Fruit fly (Drosophila melanogaster) whole organism, embryonic: ENCODE measurements around the gene r-cup.

Experiments used
- Abd-B ChIP-seq: fragments of 200-800 bp; sonication (Bioruptor generic); optimal IDR thresholded peaks from 2 replicates; lab custom pipeline; 2018; ENCODE audit warnings: missing biosample characterization, mild to moderate bottlenecking, missing genetic modification characterization, moderate library complexity
- BtbVII ChIP-seq: fragments of 200-800 bp; sonication (Bioruptor generic); optimal IDR thresholded peaks from 3 replicates; lab custom pipeline; 2017; ENCODE audit warnings: missing biosample characterization, mild to moderate bottlenecking, missing genetic modification characterization
- CG10274 ChIP-seq: fragments of 200-800 bp; sonication (Bioruptor generic); optimal IDR thresholded peaks from 3 replicates; lab custom pipeline; 2017; ENCODE audit warnings: missing biosample characterization, mild to moderate bottlenecking, missing genetic modification characterization
- CG11247 ChIP-seq: fragments of 200-800 bp; sonication (Bioruptor generic); IDR thresholded peaks from 2 replicates; pipeline ENCODE4 v1.3.6; 2022; ENCODE audit warnings: missing biosample characterization, missing genetic modification characterization
- CG13775 ChIP-seq: fragments of 200-800 bp; sonication (Bioruptor generic); optimal IDR thresholded peaks from 3 replicates; lab custom pipeline; 2017; ENCODE audit warnings: missing biosample characterization, mild to moderate bottlenecking, missing genetic modification characterization
- CG15269 ChIP-seq: fragments of 200-800 bp; sonication (Bioruptor generic); optimal IDR thresholded peaks from 2 replicates; lab custom pipeline; 2018; ENCODE audit warnings: missing biosample characterization, mild to moderate bottlenecking, missing genetic modification characterization, moderate library complexity
- CG1647 ChIP-seq: fragments of 200-800 bp; sonication (Bioruptor generic); optimal IDR thresholded peaks from 3 replicates; lab custom pipeline; 2016; ENCODE audit warnings: missing biosample characterization, missing genetic modification characterization
- CG17802 ChIP-seq: fragments of 200-800 bp; sonication (Bioruptor generic); optimal IDR thresholded peaks from 2 replicates; lab custom pipeline; 2018; ENCODE audit warnings: missing biosample characterization, mild to moderate bottlenecking, missing genetic modification characterization, moderate library complexity
- CG17912 ChIP-seq: fragments of 200-800 bp; sonication (Bioruptor generic); optimal IDR thresholded peaks from 2 replicates; lab custom pipeline; 2018; ENCODE audit warnings: missing biosample characterization, mild to moderate bottlenecking, missing genetic modification characterization
- CG32532 ChIP-seq: fragments of 200-800 bp; sonication (Bioruptor generic); IDR thresholded peaks from 2 replicates; pipeline ENCODE4 v1.3.6; 2022; ENCODE audit warnings: missing biosample characterization, missing genetic modification characterization
- CG4617 ChIP-seq: fragments of 200-800 bp; sonication (Bioruptor generic); optimal IDR thresholded peaks from 3 replicates; lab custom pipeline; 2016; ENCODE audit warnings: missing biosample characterization, missing genetic modification characterization, borderline replicate concordance
- CG6765 ChIP-seq: fragments of 200-800 bp; sonication (Bioruptor generic); optimal IDR thresholded peaks from 3 replicates; lab custom pipeline; 2017; ENCODE audit warnings: missing biosample characterization, mild to moderate bottlenecking, missing genetic modification characterization
- CG6813 ChIP-seq: fragments of 200-800 bp; sonication (Bioruptor generic); optimal IDR thresholded peaks from 2 replicates; lab custom pipeline; 2017; ENCODE audit warnings: missing biosample characterization, missing genetic modification characterization, mild to moderate bottlenecking, moderate library complexity, missing genetic modification reagents
- CG7786 ChIP-seq: fragments of 200-800 bp; sonication (Bioruptor generic); optimal IDR thresholded peaks from 2 replicates; lab custom pipeline; 2016; ENCODE audit warnings: missing biosample characterization, missing genetic modification characterization
- CG7928 ChIP-seq: fragments of 200-800 bp; sonication (Bioruptor generic); optimal IDR thresholded peaks from 2 replicates; lab custom pipeline; 2017; ENCODE audit warnings: missing biosample characterization, mild to moderate bottlenecking, missing genetic modification characterization
- CG8478 ChIP-seq: fragments of >200 bp; optimal IDR thresholded peaks from 2 replicates; lab custom pipeline; 2018
- CG9215 ChIP-seq: fragments of 200-800 bp; sonication (Bioruptor generic); IDR thresholded peaks from 2 replicates; pipeline ENCODE4 v1.3.6; 2022; ENCODE audit warnings: missing biosample characterization, missing genetic modification characterization
- CG9876 ChIP-seq: fragments of 200-800 bp; sonication (Bioruptor generic); optimal IDR thresholded peaks from 2 replicates; lab custom pipeline; 2016; ENCODE audit warnings: missing biosample characterization, missing genetic modification characterization
- Chrac-16 ChIP-seq: fragments of 200-800 bp; sonication (Bioruptor generic); optimal IDR thresholded peaks from 3 replicates; lab custom pipeline; 2016; ENCODE audit warnings: missing biosample characterization, missing genetic modification characterization
- CoRest ChIP-seq: fragments of 200-800 bp; sonication (Bioruptor generic); optimal IDR thresholded peaks from 3 replicates; lab custom pipeline; 2018; ENCODE audit warnings: missing biosample characterization, mild to moderate bottlenecking, missing genetic modification characterization, moderate library complexity
- HHEX ChIP-seq: fragments of 200-800 bp; sonication (Bioruptor generic); optimal IDR thresholded peaks from 3 replicates; lab custom pipeline; 2017; ENCODE audit warnings: missing biosample characterization, mild to moderate bottlenecking, missing genetic modification characterization, missing genetic modification reagents
- Hmr ChIP-seq: fragments of 200-800 bp; sonication (Bioruptor generic); optimal IDR thresholded peaks from 3 replicates; lab custom pipeline; 2017; ENCODE audit warnings: mild to moderate bottlenecking, missing biosample characterization, missing genetic modification reagents, missing genetic modification characterization
- Hr78 ChIP-seq, 2 experiments: fragments of 200-800 bp in 1 of 2; fragments of >200 bp in 1 of 2; sonication (Bioruptor generic) in 1 of 2; optimal IDR thresholded peaks; 2 replicates each; lab custom pipeline; 2017 to 2019; ENCODE audit warnings: missing biosample characterization in 2 of 2, missing genetic modification characterization in 2 of 2, mild to moderate bottlenecking in 1 of 2, moderate library complexity in 1 of 2
- Lim3 ChIP-seq: fragments of 200-800 bp; sonication (Bioruptor generic); IDR thresholded peaks from 2 replicates; pipeline ENCODE4 v1.3.6; 2022; ENCODE audit warnings: missing biosample characterization, missing genetic modification characterization
- MBD-R2 ChIP-seq: fragments of 200-800 bp; sonication (Bioruptor generic); IDR thresholded peaks from 2 replicates; pipeline ENCODE4 v1.3.6; 2022; ENCODE audit warnings: missing biosample characterization, missing genetic modification characterization
- Myb ChIP-seq: fragments of 200-800 bp; sonication (Bioruptor generic); optimal IDR thresholded peaks from 2 replicates; lab custom pipeline; 2016; ENCODE audit warnings: missing biosample characterization, missing genetic modification characterization
- NfI ChIP-seq: fragments of 200-800 bp; sonication (Bioruptor generic); optimal IDR thresholded peaks from 3 replicates; lab custom pipeline; 2018; ENCODE audit warnings: missing biosample characterization, mild to moderate bottlenecking, missing genetic modification characterization, moderate library complexity
- ac ChIP-seq: fragments of 200-800 bp; sonication (Bioruptor generic); optimal IDR thresholded peaks from 3 replicates; lab custom pipeline; 2017; ENCODE audit warnings: missing biosample characterization, mild to moderate bottlenecking, missing genetic modification characterization
- amos ChIP-seq: fragments of 200-800 bp; sonication (Bioruptor generic); IDR thresholded peaks from 2 replicates; pipeline ENCODE4 v1.3.6; 2022; ENCODE audit warnings: missing biosample characterization, missing genetic modification characterization; ENCODE audit not compliant: partially characterized antibody
- disco-r ChIP-seq: fragments of 200-800 bp; sonication (Bioruptor generic); optimal IDR thresholded peaks from 2 replicates; lab custom pipeline; 2016; ENCODE audit warnings: missing biosample characterization, missing genetic modification characterization
- en ChIP-seq: fragments of 200-800 bp; sonication (Bioruptor generic); optimal IDR thresholded peaks from 2 replicates; lab custom pipeline; 2016; ENCODE audit warnings: missing biosample characterization, missing genetic modification characterization
- fd64A ChIP-seq: fragments of 200-800 bp; sonication (Bioruptor generic); optimal IDR thresholded peaks from 3 replicates; lab custom pipeline; 2018; ENCODE audit warnings: missing biosample characterization, mild to moderate bottlenecking, missing genetic modification characterization
- fru ChIP-seq: fragments of >200 bp; optimal IDR thresholded peaks from 2 replicates; lab custom pipeline; 2017
- gcm ChIP-seq: fragments of 200-800 bp; sonication (Bioruptor generic); optimal IDR thresholded peaks from 2 replicates; lab custom pipeline; 2019; ENCODE audit warnings: missing biosample characterization, mild to moderate bottlenecking, missing genetic modification characterization, moderate library complexity
- jumu ChIP-seq: fragments of 200-800 bp; sonication (Bioruptor generic); optimal IDR thresholded peaks from 3 replicates; lab custom pipeline; 2016; ENCODE audit warnings: missing biosample characterization, missing genetic modification characterization
- mirr ChIP-seq: fragments of 200-800 bp; sonication (Bioruptor generic); optimal IDR thresholded peaks from 3 replicates; lab custom pipeline; 2018; ENCODE audit warnings: missing biosample characterization, mild to moderate bottlenecking, missing genetic modification characterization
- pum ChIP-seq: fragments of 200-800 bp; sonication (Bioruptor generic); optimal IDR thresholded peaks from 2 replicates; lab custom pipeline; 2016; ENCODE audit warnings: missing biosample characterization, missing genetic modification characterization
- pzg ChIP-seq: fragments of 200-800 bp; sonication (Bioruptor generic); optimal IDR thresholded peaks from 3 replicates; lab custom pipeline; 2018; ENCODE audit warnings: missing biosample characterization, mild to moderate bottlenecking, missing genetic modification characterization, moderate library complexity
- seq ChIP-seq: fragments of 200-800 bp; sonication (Bioruptor generic); IDR thresholded peaks from 2 replicates; pipeline ENCODE4 v1.3.6; 2022; ENCODE audit warnings: missing biosample characterization, missing genetic modification characterization
- sim ChIP-seq: fragments of 200-800 bp; sonication (Bioruptor generic); IDR thresholded peaks from 2 replicates; pipeline ENCODE4 v1.3.6; 2022; ENCODE audit warnings: missing biosample characterization, missing genetic modification characterization
- slp2 ChIP-seq: fragments of 200-800 bp; sonication (Bioruptor generic); optimal IDR thresholded peaks from 2 replicates; lab custom pipeline; 2016; ENCODE audit warnings: missing biosample characterization, missing genetic modification characterization
- tll ChIP-seq, 2 experiments: fragments of 200-800 bp in 1 of 2; fragments of >200 bp in 1 of 2; sonication (Bioruptor generic) in 1 of 2; optimal IDR thresholded peaks; 2 replicates each; lab custom pipeline; 2017 to 2019; ENCODE audit warnings: missing biosample characterization in 2 of 2, missing genetic modification characterization in 2 of 2, mild to moderate bottlenecking in 1 of 2, moderate library complexity in 1 of 2
- trem ChIP-seq: fragments of 200-800 bp; optimal IDR thresholded peaks from 3 replicates; lab custom pipeline; 2019; ENCODE audit warnings: missing biosample characterization, mild to moderate bottlenecking, missing genetic modification characterization, moderate library complexity
- unc-4 ChIP-seq: fragments of 200-800 bp; sonication (Bioruptor generic); IDR thresholded peaks from 2 replicates; pipeline ENCODE4 v1.3.6; 2022; ENCODE audit warnings: missing biosample characterization, missing genetic modification characterization; ENCODE audit not compliant: partially characterized antibody
- vnd ChIP-seq: fragments of 200-800 bp; sonication (Bioruptor generic); IDR thresholded peaks from 3 replicates; pipeline ENCODE4 v1.3.6; 2022; ENCODE audit warnings: missing biosample characterization, missing genetic modification characterization; ENCODE audit not compliant: partially characterized antibody
- wdn ChIP-seq: fragments of 200-800 bp; sonication (Bioruptor generic); IDR thresholded peaks from 2 replicates; pipeline ENCODE4 v1.3.6; 2022; ENCODE audit warnings: missing biosample characterization, missing genetic modification characterization
- yki ChIP-seq: fragments of >200 bp; optimal IDR thresholded peaks from 3 replicates; lab custom pipeline; 2018
- zen2 ChIP-seq: fragments of 200-800 bp; sonication (Bioruptor generic); IDR thresholded peaks from 3 replicates; pipeline ENCODE4 v1.3.6; 2022; ENCODE audit warnings: missing biosample characterization, missing genetic modification characterization; ENCODE audit not compliant: partially characterized antibody
- zfh1 ChIP-seq: fragments of 200-800 bp; sonication (Bioruptor generic); IDR thresholded peaks from 3 replicates; pipeline ENCODE4 v1.3.6; 2022; ENCODE audit warnings: missing biosample characterization, missing genetic modification characterization

The r-cup gene

dm6 chrX:21053849-21054581 is 28.3 kb upstream of the r-cup start, which contains the start of the genes Stt3A and bves (continued):
- TF ChIP-seq CG6765 (GFP tag; lab: Kevin White, UChicago) (peak; percentile 98), Lim3 (GFP tag; lab: Robert Waterston, UW) (peak; percentile 79), trem (tag; lab: Kevin White, UChicago) (peak; percentile 96), CG15269 (peak; percentile 99), CG1647 (GFP tag; lab: Kevin White, UChicago) (peak; percentile 97), jumu (peak; percentile 98), CG8478 (lab: Kevin White, UChicago) (no peak), pum (peak; percentile 98), tll (GFP tag; optimal IDR thresholded peaks at IDR 0.05; lab: Kevin White, UChicago) (no peak), yki (lab: Kevin White, UChicago) (no peak), CoRest (tag; lab: Kevin White, UChicago) (peak; percentile 98), slp2 (peak; percentile 95), Hr78 (GFP tag; optimal IDR thresholded peaks at IDR 0.05; lab: Kevin White, UChicago) (peak in 1 of 2 experiments; percentile 92), en (GFP tag; lab: Kevin White, UChicago) (peak; percentile 98), CG7928 (peak; percentile 78), MBD-R2 (GFP tag; lab: Robert Waterston, UW) (peak; percentile 94), gcm (GFP tag; lab: Kevin White, UChicago) (peak; percentile 99), zen2 (GFP tag; lab: Robert Waterston, UW) (peak; percentile 42; the same call in 1 of the 3 replicates), pzg (GFP tag; lab: Kevin White, UChicago) (peak; percentile 39), fru (lab: Kevin White, UChicago) (no peak), HHEX (GFP tag; lab: Kevin White, UChicago) (peak; percentile 98), Abd-B (GFP tag; lab: Kevin White, UChicago) (peak; percentile 94), CG17802 (tag; lab: Kevin White, UChicago) (peak; percentile 89), mirr (GFP tag; lab: Kevin White, UChicago) (peak; percentile 95), CG9876 (GFP tag; lab: Kevin White, UChicago) (peak; percentile 96), CG4617 (GFP tag; lab: Kevin White, UChicago) (peak; percentile 95), Hmr (peak; percentile 99), unc-4 (GFP tag; lab: Robert Waterston, UW) (peak; percentile 49), Myb (peak; percentile 90), seq (GFP tag; lab: Robert Waterston, UW) (peak; percentile 99), amos (GFP tag; lab: Robert Waterston, UW) (peak; percentile 51; the same call in 1 of the 2 replicates), disco-r (GFP tag; lab: Kevin White, UChicago) (peak; percentile 98), fd64A (GFP tag; lab: Kevin White, UChicago) (peak; percentile 97), CG11247 (peak; percentile 96), zfh1 (GFP tag; lab: Robert Waterston, UW) (peak; percentile 99), CG6813 (peak; percentile 99), CG7786 (peak; percentile 98), CG13775 (peak; percentile 97), ac (peak; percentile 98), CG10274 (peak; percentile 91), vnd (GFP tag; lab: Robert Waterston, UW) (peak; percentile 72), Chrac-16 (GFP tag; lab: Kevin White, UChicago) (peak; percentile 98), CG32532 (GFP tag; lab: Robert Waterston, UW) (peak; percentile 98), CG17912 (peak; percentile 92), BtbVII (peak; percentile 99), wdn (GFP tag; lab: Robert Waterston, UW) (peak; percentile 97), NfI (peak; percentile 98), CG9215 (GFP tag; lab: Robert Waterston, UW) (peak; percentile 93), sim (GFP tag; lab: Robert Waterston, UW) (peak; percentile 96)
